Fruit fly (Drosophila melanogaster): ENCODE measurements around the gene CG15742.

dm6 chrX:13285749-13286336 lies 27.5 kb upstream of the CG15742 start:
- no peak for TF ChIP-seq dsf (GFP tag; optimal IDR thresholded peaks at IDR 0.05; ENCODE audit: borderline replicate concordance)
- no peak for TF ChIP-seq dmrt93B (GFP tag; optimal IDR thresholded peaks at IDR 0.05)
